Fruit fly (Drosophila melanogaster) Kc167 (cell line): Measurements from ENCODE around the gene RNaseX25.

Experiments
- Myc ChIP-seq: fragments of >200 bp; optimal IDR thresholded peaks from 2 replicates; lab custom pipeline; 2017; ENCODE audit warnings: missing external identifiers
- Sin3A ChIP-seq: fragments of >200 bp; optimal IDR thresholded peaks from 2 replicates; lab custom pipeline; 2018; ENCODE audit warnings: missing external identifiers
- h ChIP-seq: fragments of >200 bp; optimal IDR thresholded peaks from 3 replicates; lab custom pipeline; 2018; ENCODE audit warnings: missing external identifiers
- insv ChIP-seq: fragments of >200 bp; optimal IDR thresholded peaks from 3 replicates; lab custom pipeline; 2018; ENCODE audit warnings: missing external identifiers
- psq ChIP-seq: fragments of >200 bp; optimal IDR thresholded peaks from 2 replicates; lab custom pipeline; 2017; ENCODE audit warnings: missing external identifiers
- ttk ChIP-seq: sonication (Bioruptor generic); optimal IDR thresholded peaks from 2 replicates; lab custom pipeline; 2017; ENCODE audit warnings: missing external identifiers

RNaseX25 gene

DNA sequence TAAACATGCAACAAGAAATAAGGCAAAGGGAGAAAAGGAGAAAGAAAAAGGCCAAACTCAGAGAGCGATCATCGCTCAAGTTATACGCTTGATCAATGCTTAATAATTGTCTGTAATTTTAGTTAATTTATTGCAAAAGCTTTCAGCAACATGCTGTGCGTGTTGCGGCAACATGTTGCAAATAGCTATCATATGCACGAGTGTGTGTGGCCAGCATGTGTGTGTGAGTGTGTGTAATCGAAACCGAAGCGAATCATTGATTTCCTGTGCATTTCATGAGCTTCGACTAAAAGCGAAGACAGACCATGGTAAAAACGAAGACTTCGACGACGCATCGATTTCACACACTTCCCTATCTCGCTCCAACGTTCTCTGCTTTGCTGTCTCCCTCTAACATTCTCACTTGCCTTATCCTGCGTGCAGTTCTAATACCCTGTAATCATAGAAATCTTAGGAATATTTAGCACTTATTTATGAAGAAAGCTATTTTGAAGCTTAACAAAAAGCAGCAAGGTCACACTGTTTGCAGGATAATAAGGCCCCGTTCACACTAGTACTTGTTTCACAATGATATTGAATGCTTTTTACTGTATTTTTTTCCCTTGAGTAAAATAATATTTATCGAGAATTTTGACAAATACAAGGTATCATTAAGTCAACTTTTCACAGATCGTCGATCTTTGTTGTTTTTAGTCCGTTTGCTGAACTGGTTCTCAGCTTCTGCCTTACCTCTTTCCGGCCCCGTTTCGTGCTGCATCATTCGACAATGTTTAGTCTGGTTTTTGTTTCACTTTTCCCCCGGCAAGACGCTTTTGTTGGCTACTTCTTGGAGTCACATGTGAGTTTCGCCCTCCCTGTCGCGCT, 42.8 kb downstream of the RNaseX25 start:
- no peak for TF ChIP-seq Myc (lab: Kevin White, UChicago)
- TF ChIP-seq Sin3A = no peak
- no peak for TF ChIP-seq insv (lab: Kevin White, UChicago)
- no peak for TF ChIP-seq h

DNA sequence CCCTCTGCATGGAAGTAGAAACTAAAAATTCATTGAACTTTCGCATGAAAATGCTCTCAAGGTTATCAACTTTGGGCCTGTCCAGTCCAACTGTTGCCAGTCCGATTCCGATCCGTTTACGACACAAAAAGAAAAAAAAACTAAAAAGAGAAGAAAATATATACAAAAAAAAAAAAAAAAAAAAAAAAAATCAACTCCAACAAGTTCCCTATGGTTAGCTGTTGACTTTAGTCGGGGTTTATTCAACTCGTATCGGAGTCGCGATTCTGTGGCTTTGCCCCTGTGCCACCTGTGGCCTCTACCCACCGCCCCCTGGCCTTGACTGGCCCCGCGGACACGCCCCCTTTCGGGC, 43.5 kb downstream of the RNaseX25 start:
- TF ChIP-seq Sin3A (no peak), Myc (lab: Kevin White, UChicago) (no peak), ttk (no peak), insv (lab: Kevin White, UChicago) (no peak), psq (lab: Kevin White, UChicago) (no peak), h (no peak)

DNA sequence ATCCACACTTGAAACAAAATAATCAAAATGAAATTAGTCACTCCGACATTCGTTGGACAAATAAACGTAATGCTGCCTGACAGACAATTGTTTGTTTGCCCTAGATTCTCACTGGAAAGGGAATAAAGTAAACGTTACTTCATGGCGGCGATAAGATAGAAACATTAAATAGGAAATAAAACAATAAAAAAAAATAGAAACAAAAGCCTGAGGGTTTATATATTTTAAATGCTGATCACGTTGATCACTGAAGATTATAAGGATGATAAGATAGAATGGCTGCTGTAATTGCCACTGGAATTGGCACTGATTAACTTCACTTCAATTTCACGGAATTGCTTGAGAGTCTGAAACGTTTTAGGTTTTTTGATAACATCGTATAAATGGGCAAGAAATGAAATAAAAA, 48.3 kb downstream of the RNaseX25 start:
- no peak for TF ChIP-seq insv (lab: Kevin White, UChicago)
- no peak for TF ChIP-seq Myc (lab: Kevin White, UChicago)
- TF ChIP-seq Sin3A = no peak
- TF ChIP-seq psq (lab: Kevin White, UChicago) = no peak
- no peak for TF ChIP-seq ttk
